Fruit fly (Drosophila melanogaster) whole organism, adult: Measurements from ENCODE around the gene CG4045.

Experiments used
- CG7045 ChIP-seq: fragments of 200-800 bp; sonication (Bioruptor generic); optimal IDR thresholded peaks from 2 replicates; lab custom pipeline; 2017; ENCODE audit warnings: missing biosample characterization, mild to moderate bottlenecking, missing genetic modification characterization
- Clk ChIP-seq: fragments of 200-800 bp; sonication (Bioruptor generic); optimal IDR thresholded peaks from 2 replicates; lab custom pipeline; 2017; ENCODE audit warnings: missing biosample characterization, missing genetic modification characterization

dm6 chrX:2050070-2050899 lies 25.4 kb downstream of the CG4045 start, which contains the start of gene moody:
- peak; percentile 93 for TF ChIP-seq CG7045 (GFP tag; lab: Kevin White, UChicago)
- TF ChIP-seq Clk (GFP tag; lab: Kevin White, UChicago) = peak; percentile 94
